Fruit fly (Drosophila melanogaster) whole organism, wandering third instar larva: ENCODE results near the gene Pkd2.

Experiments used
- Dfd ChIP-seq: fragments of >200 bp; optimal IDR thresholded peaks from 2 replicates; lab custom pipeline; 2017; ENCODE audit warnings: missing biosample characterization, missing genetic modification characterization
- Myc ChIP-seq: fragments of >200 bp; optimal IDR thresholded peaks from 2 replicates; lab custom pipeline; 2017
- OdsH ChIP-seq: fragments of 200-800 bp; sonication (Bioruptor generic); optimal IDR thresholded peaks from 2 replicates; lab custom pipeline; 2016; ENCODE audit warnings: missing biosample characterization, mild to moderate bottlenecking, missing genetic modification characterization
- foxo ChIP-seq, 2 experiments: fragments of 200-800 bp; sonication (Bioruptor generic); optimal IDR thresholded peaks; 2 replicates in 1 of 2; 3 replicates in 1 of 2; lab custom pipeline; 2016 to 2017; ENCODE audit warnings: missing biosample characterization in 2 of 2, missing genetic modification characterization in 2 of 2
- fru ChIP-seq: fragments of 200-800 bp; sonication (Bioruptor generic); optimal IDR thresholded peaks from 3 replicates; lab custom pipeline; 2016; ENCODE audit warnings: missing biosample characterization, mild to moderate bottlenecking, missing genetic modification characterization
- lola ChIP-seq: fragments of >200 bp; optimal IDR thresholded peaks from 2 replicates; lab custom pipeline; 2017; ENCODE audit warnings: missing biosample characterization, missing genetic modification characterization
- psq ChIP-seq: fragments of 200-800 bp; sonication (Bioruptor generic); optimal IDR thresholded peaks from 3 replicates; lab custom pipeline; 2017; ENCODE audit warnings: missing biosample characterization, mild to moderate bottlenecking, missing genetic modification characterization, moderate library complexity
- rgr ChIP-seq: fragments of 200-800 bp; sonication (Bioruptor generic); optimal IDR thresholded peaks from 3 replicates; lab custom pipeline; 2016; ENCODE audit warnings: missing biosample characterization, mild to moderate bottlenecking, missing genetic modification characterization
- sage ChIP-seq: fragments of 200-800 bp; sonication (Bioruptor generic); optimal IDR thresholded peaks from 2 replicates; lab custom pipeline; 2016; ENCODE audit warnings: missing biosample characterization, mild to moderate bottlenecking, missing genetic modification characterization

- no peak for TF ChIP-seq fru
- TF ChIP-seq rgr (GFP tag; lab: Kevin White, UChicago), result no peak
- no peak for TF ChIP-seq OdsH
- TF ChIP-seq Myc (lab: Kevin White, UChicago), result no peak
- no peak for TF ChIP-seq foxo (GFP tag; optimal IDR thresholded peaks at IDR 0.05; lab: Kevin White, UChicago)
- TF ChIP-seq sage (GFP tag; lab: Kevin White, UChicago), result no peak
- TF ChIP-seq psq (GFP tag; lab: Kevin White, UChicago), result peak; percentile 19
- no peak for TF ChIP-seq Dfd
- TF ChIP-seq lola (GFP tag; lab: Kevin White, UChicago), result no peak
Observed at dm6 chr2L:12423106-12423836, 25.2 kb downstream of the Pkd2 start, which contains the start of gene vir-1.
